Fruit fly (Drosophila melanogaster): ENCODE data around the gene sens-2.

Gene sens-2

DNA sequence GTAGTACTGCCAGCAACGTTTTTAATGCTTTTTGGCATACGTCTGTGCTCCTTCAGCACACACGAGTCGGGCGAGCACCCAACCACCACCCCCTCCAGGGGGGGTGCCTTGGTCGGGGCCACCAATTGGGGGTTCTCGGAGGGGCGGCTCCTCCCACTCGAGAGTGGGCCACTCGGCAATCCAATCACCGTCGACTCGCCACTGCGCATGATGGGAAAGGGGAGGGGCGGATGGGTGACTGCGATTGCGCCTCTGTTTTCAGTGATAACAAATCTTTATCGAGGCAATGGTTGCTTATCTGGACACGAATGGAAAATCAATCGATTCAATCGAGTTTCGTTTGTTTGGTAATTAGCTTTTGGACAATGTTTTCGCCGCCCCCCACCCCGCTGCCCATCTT is 4.2 kb upstream of the sens-2 start (continued):
- TF ChIP-seq MTF-1 (GFP tag; optimal IDR thresholded peaks at IDR 0.05; ENCODE audit: borderline replicate concordance), result no peak
- peak; percentile 99 for TF ChIP-seq crol (GFP tag; IDR thresholded peaks at IDR 0.05)
- TF ChIP-seq al (GFP tag; IDR thresholded peaks at IDR 0.05), result no peak
- no peak for TF ChIP-seq CG8944 (GFP tag; optimal IDR thresholded peaks at IDR 0.05)
- TF ChIP-seq Nf-YA (GFP tag; IDR thresholded peaks at IDR 0.05), result peak; percentile 99
- no peak for TF ChIP-seq HmgD (GFP tag; optimal IDR thresholded peaks at IDR 0.05)
- TF ChIP-seq ase (GFP tag; IDR thresholded peaks at IDR 0.05), result no peak
- TF ChIP-seq corto (GFP tag; optimal IDR thresholded peaks at IDR 0.05), result no peak
- TF ChIP-seq dimm (GFP tag; IDR thresholded peaks at IDR 0.05), result no peak
- no peak for TF ChIP-seq gem (tag; optimal IDR thresholded peaks at IDR 0.05)
- no peak for TF ChIP-seq org-1 (GFP tag; optimal IDR thresholded peaks at IDR 0.05)
- no peak for TF ChIP-seq stwl (tag; optimal IDR thresholded peaks at IDR 0.05)
- no peak for TF ChIP-seq Abd-B (GFP tag; optimal IDR thresholded peaks at IDR 0.05)
- no peak for TF ChIP-seq oc (tag; optimal IDR thresholded peaks at IDR 0.05)
- no peak for TF ChIP-seq CG8290 (GFP tag; optimal IDR thresholded peaks at IDR 0.05)
- TF ChIP-seq CG8290 (tag; optimal IDR thresholded peaks at IDR 0.05), result peak in 1 of 2 experiments; percentile 6
- no peak for TF ChIP-seq CG2875 (GFP tag; optimal IDR thresholded peaks at IDR 0.05)
- TF ChIP-seq Dek (tag; optimal IDR thresholded peaks at IDR 0.05), result no peak
- TF ChIP-seq Neu2 (GFP tag; optimal IDR thresholded peaks at IDR 0.05; ENCODE audit: borderline replicate concordance), result no peak
- TF ChIP-seq CG5953 (GFP tag; IDR thresholded peaks at IDR 0.05), result no peak
- TF ChIP-seq Lhr (GFP tag; optimal IDR thresholded peaks at IDR 0.05), result no peak
- no peak for TF ChIP-seq CG4854 (GFP tag; optimal IDR thresholded peaks at IDR 0.05)
- TF ChIP-seq CG12155 (GFP tag; optimal IDR thresholded peaks at IDR 0.05), result no peak
- TF ChIP-seq chm (GFP tag; IDR thresholded peaks at IDR 0.05), result no peak
- no peak for TF ChIP-seq ttk (GFP tag; IDR thresholded peaks at IDR 0.05)
- TF ChIP-seq ind (GFP tag; optimal IDR thresholded peaks at IDR 0.05), result no peak
- TF ChIP-seq CG12299 (tag; optimal IDR thresholded peaks at IDR 0.05), result no peak
- TF ChIP-seq Lim3 (GFP tag; IDR thresholded peaks at IDR 0.05), result no peak
- no peak for TF ChIP-seq Hr39 (optimal IDR thresholded peaks at IDR 0.05)
- 0 out of 2 replicates have a peak, but pooled peaks have one; percentile 20 for TF ChIP-seq CG9932 (GFP tag; IDR thresholded peaks at IDR 0.05)
- no peak for TF ChIP-seq CG16813 (GFP tag; IDR thresholded peaks at IDR 0.05; ENCODE audit: partially characterized antibody)
- TF ChIP-seq CG2889 (GFP tag; IDR thresholded peaks at IDR 0.05), result no peak
- TF ChIP-seq gce (GFP tag; IDR thresholded peaks at IDR 0.05), result no peak
- no peak for TF ChIP-seq vfl (GFP tag; optimal IDR thresholded peaks at IDR 0.05)
- no peak for TF ChIP-seq Gsc (GFP tag; IDR thresholded peaks at IDR 0.05)
- no peak for TF ChIP-seq nom (GFP tag; optimal IDR thresholded peaks at IDR 0.05)
- no peak for TF ChIP-seq CG15269 (tag; optimal IDR thresholded peaks at IDR 0.05)
- TF ChIP-seq sqz (GFP tag; optimal IDR thresholded peaks at IDR 0.05), result no peak
- no peak for TF ChIP-seq CG11560 (tag; IDR thresholded peaks at IDR 0.05)
- TF ChIP-seq GATAe (GFP tag; conservative IDR thresholded peaks at IDR 0.05), result peak; percentile 95
- no peak for TF ChIP-seq CG10209 (GFP tag; optimal IDR thresholded peaks at IDR 0.05)
- TF ChIP-seq Fer2 (tag; optimal IDR thresholded peaks at IDR 0.05), result no peak
- TF ChIP-seq sim (GFP tag; IDR thresholded peaks at IDR 0.05), result no peak
- TF ChIP-seq Mrtf (GFP tag; IDR thresholded peaks at IDR 0.05), result 0 out of 3 replicates have a peak, but pooled peaks have one; percentile 14
- peak; percentile 93 for TF ChIP-seq CG10321 (GFP tag; IDR thresholded peaks at IDR 0.05)
- TF ChIP-seq CG15601 (tag; optimal IDR thresholded peaks at IDR 0.05), result no peak
- TF ChIP-seq NfI (GFP tag; optimal IDR thresholded peaks at IDR 0.05), result no peak
- TF ChIP-seq eve (GFP tag; optimal IDR thresholded peaks at IDR 0.05), result no peak

Measured in whole organism, embryonic.